Fruit fly (Drosophila melanogaster): ENCODE measurements around the gene CG31548.

- TF ChIP-seq psq (optimal IDR thresholded peaks at IDR 0.05): no peak
- no peak for TF ChIP-seq Sin3A (optimal IDR thresholded peaks at IDR 0.05)
- TF ChIP-seq insv (optimal IDR thresholded peaks at IDR 0.05): no peak
- no peak for TF ChIP-seq Myc (optimal IDR thresholded peaks at IDR 0.05)
Observed at dm6 chr3R:5659829-5660197, 23.2 kb upstream of the CG31548 start, which contains the start of gene CG2182.

Data from Kc167 (cell line).